Worm (Caenorhabditis elegans) whole organism, L4 larva: Measurements from ENCODE around the gene ndub-6.

Experiments used
- D1046.2 ChIP-seq: fragments of 200-800 bp; sonication (Bioruptor generic); IDR thresholded peaks from 2 replicates; pipeline ENCODE4 v1.3.6; 2022; ENCODE audit warnings: missing genetic modification characterization, missing compliant biosample characterization
- F10B5.3 ChIP-seq: sonication (generic microtip); optimal IDR thresholded peaks from 2 replicates; lab custom pipeline; 2016; ENCODE audit warnings: mild to moderate bottlenecking, missing genetic modification characterization, missing compliant biosample characterization
- F44E2.7 ChIP-seq: fragments of 200-800 bp; sonication (Bioruptor generic); IDR thresholded peaks from 2 replicates; pipeline ENCODE4 v2.1.2; 2022; ENCODE audit warnings: missing genetic modification characterization, missing compliant biosample characterization
- T20F7.1 ChIP-seq: fragments of 200-800 bp; sonication (Bioruptor generic); optimal IDR thresholded peaks from 2 replicates; lab custom pipeline; 2018; ENCODE audit warnings: mild to moderate bottlenecking, missing genetic modification characterization, missing compliant biosample characterization
- Y48G9A.11 ChIP-seq: fragments of 200-800 bp; sonication (Bioruptor generic); IDR thresholded peaks from 2 replicates; pipeline ENCODE4 v1.3.6; 2022; ENCODE audit warnings: missing genetic modification reagents, missing genetic modification characterization, missing compliant biosample characterization
- Y75B8A.6 ChIP-seq: fragments of 200-800 bp; sonication (Bioruptor generic); IDR thresholded peaks from 2 replicates; pipeline ENCODE4 v1.3.6; 2022; ENCODE audit warnings: missing genetic modification reagents, missing genetic modification characterization, missing compliant biosample characterization
- ZK337.2 ChIP-seq: fragments of 200-800 bp; sonication (Bioruptor generic); IDR thresholded peaks from 2 replicates; pipeline ENCODE4 v1.3.6; 2022; ENCODE audit warnings: missing genetic modification reagents, missing genetic modification characterization, missing compliant biosample characterization
- ZK546.5 ChIP-seq, 2 experiments: sonication (generic microtip); optimal IDR thresholded peaks; 2 replicates each; lab custom pipeline; 2017; ENCODE audit warnings: missing biosample characterization in 2 of 2, missing genetic modification characterization in 2 of 2
- attf-4 ChIP-seq: sonication (generic microtip); optimal IDR thresholded peaks from 3 replicates; lab custom pipeline; 2017; ENCODE audit warnings: missing biosample characterization, missing genetic modification characterization
- ceh-28 ChIP-seq: fragments of 150-350 bp; optimal IDR thresholded peaks from 2 replicates; lab custom pipeline; 2014; ENCODE audit warnings: missing biosample characterization, missing genetic modification reagents, missing genetic modification characterization
- ceh-44 ChIP-seq: fragments of 200-800 bp; sonication (Bioruptor generic); IDR thresholded peaks from 2 replicates; pipeline ENCODE4 v1.3.6; 2022; ENCODE audit warnings: missing genetic modification reagents, missing genetic modification characterization, missing compliant biosample characterization
- ctbp-1 ChIP-seq: fragments of 200-800 bp; sonication (Bioruptor generic); IDR thresholded peaks from 2 replicates; pipeline ENCODE4 v1.3.6; 2022; ENCODE audit warnings: missing genetic modification reagents, missing genetic modification characterization, missing compliant biosample characterization
- daf-16 ChIP-seq, 3 experiments: sonication (generic microtip); optimal IDR thresholded peaks; 2 replicates each; lab custom pipeline; 2016 to 2017; ENCODE audit warnings: missing genetic modification characterization in 3 of 3, missing genetic modification reagents in 3 of 3, mild to moderate bottlenecking in 2 of 3, missing compliant biosample characterization in 2 of 3, missing biosample characterization in 1 of 3, moderate library complexity in 1 of 3
- daf-19 ChIP-seq: fragments of 200-800 bp; sonication (Bioruptor generic); conservative IDR thresholded peaks from 2 replicates; pipeline ENCODE4 v1.3.6; 2022; ENCODE audit warnings: missing genetic modification characterization, missing compliant biosample characterization
- daf-8 ChIP-seq: fragments of 200-800 bp; sonication (Bioruptor generic); IDR thresholded peaks from 2 replicates; pipeline ENCODE4 v1.3.6; 2022; ENCODE audit warnings: missing genetic modification characterization, missing compliant biosample characterization
- dmd-6 ChIP-seq: fragments of 200-800 bp; sonication (Bioruptor generic); IDR thresholded peaks from 2 replicates; pipeline ENCODE4 v1.3.6; 2022; ENCODE audit warnings: missing genetic modification reagents, missing genetic modification characterization, missing compliant biosample characterization
- dpl-1 ChIP-seq: fragments of 150-350 bp; optimal IDR thresholded peaks from 2 replicates; lab custom pipeline; 2014; ENCODE audit warnings: missing biosample characterization, missing genetic modification reagents, missing genetic modification characterization
- fkh-10 ChIP-seq: fragments of 150-350 bp; optimal IDR thresholded peaks from 2 replicates; lab custom pipeline; 2014; ENCODE audit warnings: missing biosample characterization, missing genetic modification reagents, missing genetic modification characterization
- fos-1 ChIP-seq: fragments of 150-350 bp; optimal IDR thresholded peaks from 2 replicates; lab custom pipeline; 2014; ENCODE audit warnings: missing biosample characterization, missing genetic modification characterization
- gei-8 ChIP-seq: fragments of 200-800 bp; sonication (Bioruptor generic); optimal IDR thresholded peaks from 2 replicates; lab custom pipeline; 2018; ENCODE audit warnings: mild to moderate bottlenecking, missing genetic modification characterization, missing compliant biosample characterization
- lim-7 ChIP-seq: fragments of 200-800 bp; sonication (Bioruptor generic); IDR thresholded peaks from 2 replicates; pipeline ENCODE4 v1.3.6; 2022; ENCODE audit warnings: missing genetic modification characterization, missing compliant biosample characterization
- lin-29 ChIP-seq: fragments of 200-800 bp; sonication (Bioruptor generic); IDR thresholded peaks from 2 replicates; pipeline ENCODE4 v1.3.6; 2022; ENCODE audit warnings: missing genetic modification reagents, missing genetic modification characterization, missing compliant biosample characterization
- lir-3 ChIP-seq: sonication (generic microtip); optimal IDR thresholded peaks from 2 replicates; lab custom pipeline; 2016; ENCODE audit warnings: mild to moderate bottlenecking, missing genetic modification characterization, missing compliant biosample characterization
- mdt-29 ChIP-seq: fragments of 200-800 bp; sonication (Bioruptor generic); IDR thresholded peaks from 2 replicates; pipeline ENCODE4 v1.3.6; 2022; ENCODE audit warnings: missing genetic modification reagents, missing genetic modification characterization, missing compliant biosample characterization
- mxl-2 ChIP-seq: fragments of 200-800 bp; sonication (Bioruptor generic); conservative IDR thresholded peaks from 2 replicates; pipeline ENCODE4 v1.3.6; 2022; ENCODE audit warnings: missing genetic modification reagents, missing genetic modification characterization, missing compliant biosample characterization
- nhr-10 ChIP-seq: fragments of 150-350 bp; optimal IDR thresholded peaks from 2 replicates; lab custom pipeline; 2014; ENCODE audit warnings: missing biosample characterization, missing genetic modification characterization
- nhr-102 ChIP-seq: sonication (generic microtip); optimal IDR thresholded peaks from 2 replicates; lab custom pipeline; 2016; ENCODE audit warnings: mild to moderate bottlenecking, missing genetic modification characterization, moderate library complexity, missing compliant biosample characterization
- nhr-25 ChIP-seq: sonication (generic microtip); optimal IDR thresholded peaks from 2 replicates; lab custom pipeline; 2017; ENCODE audit warnings: missing genetic modification characterization, mild to moderate bottlenecking, missing compliant biosample characterization, antibody characterized with exemption, moderate library complexity, borderline replicate concordance; ENCODE audit not compliant: insufficient read depth
- nhr-42 ChIP-seq: fragments of 200-800 bp; sonication (Bioruptor generic); IDR thresholded peaks from 2 replicates; pipeline ENCODE4 v1.3.6; 2022; ENCODE audit warnings: missing genetic modification characterization, missing compliant biosample characterization
- nhr-76 ChIP-seq: fragments of 150-350 bp; optimal IDR thresholded peaks from 2 replicates; lab custom pipeline; 2014; ENCODE audit warnings: missing biosample characterization, missing genetic modification characterization
- nhr-77 ChIP-seq: fragments of 150-350 bp; optimal IDR thresholded peaks from 2 replicates; lab custom pipeline; 2014; ENCODE audit warnings: missing biosample characterization, missing genetic modification characterization
- pqm-1 ChIP-seq: sonication (generic microtip); optimal IDR thresholded peaks from 2 replicates; lab custom pipeline; 2017; ENCODE audit warnings: missing biosample characterization, missing genetic modification characterization
- sdz-12 ChIP-seq: fragments of 200-800 bp; sonication (Bioruptor generic); optimal IDR thresholded peaks from 2 replicates; lab custom pipeline; 2018; ENCODE audit warnings: mild to moderate bottlenecking, missing genetic modification characterization, missing compliant biosample characterization
- set-16 ChIP-seq: fragments of 200-800 bp; sonication (Bioruptor generic); IDR thresholded peaks from 2 replicates; pipeline ENCODE4 v1.3.6; 2022; ENCODE audit warnings: missing genetic modification reagents, missing genetic modification characterization, missing compliant biosample characterization
- skn-1 ChIP-seq: fragments of 150-350 bp; optimal IDR thresholded peaks from 2 replicates; lab custom pipeline; 2014; ENCODE audit warnings: missing biosample characterization, missing genetic modification characterization
- snpc-1.2 ChIP-seq: fragments of 200-800 bp; sonication (Bioruptor generic); IDR thresholded peaks from 2 replicates; pipeline ENCODE4 v1.3.6; 2022; ENCODE audit warnings: missing genetic modification reagents, missing genetic modification characterization, missing compliant biosample characterization
- spr-1 ChIP-seq: sonication (generic microtip); optimal IDR thresholded peaks from 2 replicates; lab custom pipeline; 2016; ENCODE audit warnings: mild to moderate bottlenecking, missing genetic modification characterization, missing compliant biosample characterization
- tra-1 ChIP-seq: fragments of 200-800 bp; sonication (Bioruptor generic); IDR thresholded peaks from 2 replicates; pipeline ENCODE4 v1.3.6; 2022; ENCODE audit warnings: missing genetic modification reagents, missing genetic modification characterization, missing compliant biosample characterization
- unc-130 ChIP-seq: sonication (generic microtip); optimal IDR thresholded peaks from 2 replicates; lab custom pipeline; 2016; ENCODE audit warnings: missing genetic modification reagents, missing genetic modification characterization, missing compliant biosample characterization
- unc-39 ChIP-seq: sonication (generic microtip); optimal IDR thresholded peaks from 2 replicates; lab custom pipeline; 2017; ENCODE audit warnings: missing biosample characterization, missing genetic modification characterization
- unc-62 ChIP-seq, 3 experiments: fragments of 150-350 bp in 1 of 3; sonication (generic microtip); optimal IDR thresholded peaks in 2 of 3; peaks in 1 of 3; 1 replicate in 1 of 3; 2 replicates in 2 of 3; lab custom pipeline; 2014 to 2017; ENCODE audit warnings: missing biosample characterization in 3 of 3, missing genetic modification characterization in 3 of 3, missing genetic modification reagents in 3 of 3, missing genotype in 1 of 3
- ztf-11 ChIP-seq: fragments of 150-350 bp; optimal IDR thresholded peaks from 2 replicates; lab custom pipeline; 2014; ENCODE audit warnings: missing biosample characterization, missing genetic modification characterization

Gene ndub-6

ce11 chrIV:11692071-11692673 is 40.0 kb downstream of the ndub-6 start (continued):
- no peak for TF ChIP-seq unc-39 (tag; lab: Kevin White, UChicago)
- no peak for TF ChIP-seq ceh-44 (GFP tag; lab: Robert Waterston, UW)
- no peak for TF ChIP-seq lir-3 (tag; lab: Kevin White, UChicago)
- TF ChIP-seq D1046.2, result no peak
- peak; percentile 62 for TF ChIP-seq T20F7.1 (GFP tag; lab: Kevin White, UChicago)
- no peak for TF ChIP-seq mxl-2
- peak; percentile 42 for TF ChIP-seq spr-1 (tag; lab: Kevin White, UChicago)
- TF ChIP-seq daf-19 (GFP tag; lab: Robert Waterston, UW), result no peak
- no peak for TF ChIP-seq attf-4
- 0 out of 2 replicates have a peak, but pooled peaks have one; percentile 44 for TF ChIP-seq lim-7 (GFP tag; lab: Robert Waterston, UW)
- no peak for TF ChIP-seq ZK337.2 (GFP tag; lab: Robert Waterston, UW)
- TF ChIP-seq Y75B8A.6, result no peak
- TF ChIP-seq dpl-1 (GFP tag; lab: Kevin White, UChicago), result peak; percentile 34

ce11 chrIV:11693493-11693892 is 41.3 kb downstream of the ndub-6 start, which contains the start of gene ZK792.12:
Gene ZK792.12 (plus strand): TSS chrIV:11693793.
- TF ChIP-seq daf-8 (GFP tag; lab: Robert Waterston, UW) (no peak), F10B5.3 (tag; lab: Kevin White, UChicago) (no peak), mxl-2 (no peak), Y75B8A.6 (no peak), nhr-76 (no peak), fos-1 (tag; lab: Kevin White, UChicago) (no peak), nhr-102 (no peak), nhr-77 (no peak), lir-3 (tag; lab: Kevin White, UChicago) (no peak), gei-8 (GFP tag; lab: Kevin White, UChicago) (no peak), snpc-1.2 (no peak), ceh-28 (tag; lab: Kevin White, UChicago) (no peak), dmd-6 (GFP tag; lab: Robert Waterston, UW) (no peak), ctbp-1 (GFP tag; lab: Robert Waterston, UW) (no peak), dpl-1 (GFP tag; lab: Kevin White, UChicago) (no peak), skn-1 (no peak)

- TF ChIP-seq nhr-42 (GFP tag; lab: Robert Waterston, UW) (no peak), F44E2.7 (GFP tag; lab: Robert Waterston, UW) (no peak), ztf-11 (tag; lab: Kevin White, UChicago) (no peak), Y48G9A.11 (GFP tag; lab: Robert Waterston, UW) (no peak), gei-8 (GFP tag; lab: Kevin White, UChicago) (no peak), daf-16 (GFP tag; optimal IDR thresholded peaks at IDR 0.05; lab: Kevin White, UChicago) (no peak), daf-16 (tag; optimal IDR thresholded peaks at IDR 0.05; lab: Kevin White, UChicago) (no peak), tra-1 (GFP tag; lab: Robert Waterston, UW) (no peak), nhr-10 (no peak), dpl-1 (GFP tag; lab: Kevin White, UChicago) (no peak), ZK546.5 (tag; optimal IDR thresholded peaks at IDR 0.05; lab: Kevin White, UChicago) (no peak), sdz-12 (GFP tag; lab: Kevin White, UChicago) (no peak), nhr-25 (tag; lab: Kevin White, UChicago) (no peak), pqm-1 (no peak), fkh-10 (GFP tag; lab: Kevin White, UChicago) (no peak), ceh-44 (GFP tag; lab: Robert Waterston, UW) (no peak), lin-29 (no peak), unc-130 (no peak), mdt-29 (GFP tag; lab: Robert Waterston, UW) (no peak), set-16 (GFP tag; lab: Robert Waterston, UW) (no peak), unc-62 (GFP tag; optimal IDR thresholded peaks at IDR 0.05 in 1 of 2; lab: Kevin White, UChicago) (no peak), unc-62 (tag; optimal IDR thresholded peaks at IDR 0.05; lab: Kevin White, UChicago) (no peak)
Observed at ce11 chrIV:11694143-11694542, 41.9 kb downstream of the ndub-6 start, which contains the start of gene ZK792.7. Gene ZK792.7 (plus strand): TSS chrIV:11694443.
